Fruit fly (Drosophila melanogaster) whole organism, adult: ENCODE data around the gene CG13247.

Experiments
- CG11617 ChIP-seq: fragments of 200-800 bp; sonication (Bioruptor generic); optimal IDR thresholded peaks from 2 replicates; lab custom pipeline; 2017; ENCODE audit warnings: mild to moderate bottlenecking, missing biosample characterization, missing genetic modification reagents, missing genetic modification characterization
- CG12768 ChIP-seq: fragments of 200-800 bp; sonication (Bioruptor generic); optimal IDR thresholded peaks from 2 replicates; lab custom pipeline; 2017; ENCODE audit warnings: missing biosample characterization, missing genetic modification characterization, mild to moderate bottlenecking, moderate library complexity, missing genetic modification reagents
- CG14711 ChIP-seq: fragments of 200-800 bp; sonication (Bioruptor generic); optimal IDR thresholded peaks from 2 replicates; lab custom pipeline; 2018; ENCODE audit warnings: missing biosample characterization, mild to moderate bottlenecking, missing genetic modification characterization, moderate library complexity
- CG1620 ChIP-seq: fragments of 200-800 bp; sonication (Bioruptor generic); optimal IDR thresholded peaks from 2 replicates; lab custom pipeline; 2016; ENCODE audit warnings: missing biosample characterization, missing genetic modification characterization
- CG33017 ChIP-seq: fragments of 200-800 bp; sonication (Bioruptor generic); optimal IDR thresholded peaks from 2 replicates; lab custom pipeline; 2018; ENCODE audit warnings: missing biosample characterization, mild to moderate bottlenecking, missing genetic modification characterization, moderate library complexity
- CG5204 ChIP-seq: fragments of 200-800 bp; sonication (Bioruptor generic); optimal IDR thresholded peaks from 2 replicates; lab custom pipeline; 2016; ENCODE audit warnings: missing biosample characterization, missing genetic modification characterization
- CG7045 ChIP-seq: fragments of 200-800 bp; sonication (Bioruptor generic); optimal IDR thresholded peaks from 2 replicates; lab custom pipeline; 2017; ENCODE audit warnings: missing biosample characterization, mild to moderate bottlenecking, missing genetic modification characterization
- CG7101 ChIP-seq: fragments of 200-800 bp; sonication (Bioruptor generic); optimal IDR thresholded peaks from 2 replicates; lab custom pipeline; 2018; ENCODE audit warnings: missing biosample characterization, mild to moderate bottlenecking, missing genetic modification characterization, moderate library complexity
- Clk ChIP-seq: fragments of 200-800 bp; sonication (Bioruptor generic); optimal IDR thresholded peaks from 2 replicates; lab custom pipeline; 2017; ENCODE audit warnings: missing biosample characterization, missing genetic modification characterization
- Crg-1 ChIP-seq: fragments of 200-800 bp; sonication (Bioruptor generic); optimal IDR thresholded peaks from 2 replicates; lab custom pipeline; 2016; ENCODE audit warnings: missing biosample characterization, missing genetic modification characterization
- Hr96 ChIP-seq: fragments of 200-800 bp; sonication (Bioruptor generic); optimal IDR thresholded peaks from 2 replicates; lab custom pipeline; 2016; ENCODE audit warnings: missing biosample characterization, missing genetic modification characterization
- Mnt ChIP-seq: fragments of 200-800 bp; sonication (Bioruptor generic); optimal IDR thresholded peaks from 2 replicates; lab custom pipeline; 2016; ENCODE audit warnings: missing biosample characterization, mild to moderate bottlenecking, missing genetic modification characterization
- bab1 ChIP-seq: fragments of 200-800 bp; sonication (Bioruptor generic); optimal IDR thresholded peaks from 3 replicates; lab custom pipeline; 2019; ENCODE audit warnings: missing biosample characterization, mild to moderate bottlenecking, missing genetic modification characterization, moderate library complexity
- cic ChIP-seq: fragments of 200-800 bp; sonication (Bioruptor generic); optimal IDR thresholded peaks from 2 replicates; lab custom pipeline; 2017; ENCODE audit warnings: missing biosample characterization, mild to moderate bottlenecking, missing genetic modification characterization, moderate library complexity
- cnc ChIP-seq, 2 experiments: fragments of >200 bp; optimal IDR thresholded peaks; 2 replicates each; lab custom pipeline; 2017
- kay ChIP-seq: fragments of 200-800 bp; sonication (Bioruptor generic); peaks from one replicate; lab custom pipeline; 2016; ENCODE audit warnings: missing biosample characterization, missing genetic modification characterization, borderline replicate concordance
- ovo ChIP-seq: fragments of 200-800 bp; sonication (Bioruptor generic); optimal IDR thresholded peaks from 2 replicates; lab custom pipeline; 2016; ENCODE audit warnings: missing biosample characterization, missing genetic modification characterization
- pad ChIP-seq: fragments of 200-800 bp; sonication (Bioruptor generic); optimal IDR thresholded peaks from 3 replicates; lab custom pipeline; 2017; ENCODE audit warnings: missing biosample characterization, missing genetic modification characterization, mild to moderate bottlenecking, moderate library complexity, missing genetic modification reagents
- tj ChIP-seq: fragments of 200-800 bp; sonication (Bioruptor generic); optimal IDR thresholded peaks from 3 replicates; lab custom pipeline; 2017; ENCODE audit warnings: missing biosample characterization, mild to moderate bottlenecking, missing genetic modification characterization, moderate library complexity
- toe ChIP-seq: fragments of 200-800 bp; sonication (Bioruptor generic); optimal IDR thresholded peaks from 2 replicates; lab custom pipeline; 2016; ENCODE audit warnings: missing biosample characterization, missing genetic modification characterization

The CG13247 gene

DNA sequence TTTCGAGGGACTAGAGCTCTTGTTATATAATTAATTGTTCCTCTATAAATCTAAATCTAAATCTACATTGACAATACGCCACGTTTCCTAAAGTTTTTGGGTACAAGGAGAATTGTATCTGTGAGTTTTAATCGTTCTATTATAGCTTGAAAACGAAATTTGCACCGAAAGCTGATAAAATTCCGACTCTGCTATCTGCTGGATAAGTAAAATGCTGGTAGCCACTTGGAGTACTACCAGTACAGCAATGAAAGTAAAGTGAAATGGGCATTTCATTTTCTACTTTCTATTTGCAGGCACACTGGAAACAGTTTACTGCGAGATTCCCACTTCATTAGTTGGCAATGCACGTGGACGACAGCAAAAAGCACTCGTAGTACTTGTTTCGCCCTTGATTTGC, 17.0 kb upstream of the CG13247 start, which contains the start of gene CG5618:
Gene CG5618 (plus strand): TSS at position 301 of the 400 bp plus-strand sequence.
- TF ChIP-seq Mnt (GFP tag; lab: Kevin White, UChicago) = no peak
- TF ChIP-seq toe = no peak

DNA sequence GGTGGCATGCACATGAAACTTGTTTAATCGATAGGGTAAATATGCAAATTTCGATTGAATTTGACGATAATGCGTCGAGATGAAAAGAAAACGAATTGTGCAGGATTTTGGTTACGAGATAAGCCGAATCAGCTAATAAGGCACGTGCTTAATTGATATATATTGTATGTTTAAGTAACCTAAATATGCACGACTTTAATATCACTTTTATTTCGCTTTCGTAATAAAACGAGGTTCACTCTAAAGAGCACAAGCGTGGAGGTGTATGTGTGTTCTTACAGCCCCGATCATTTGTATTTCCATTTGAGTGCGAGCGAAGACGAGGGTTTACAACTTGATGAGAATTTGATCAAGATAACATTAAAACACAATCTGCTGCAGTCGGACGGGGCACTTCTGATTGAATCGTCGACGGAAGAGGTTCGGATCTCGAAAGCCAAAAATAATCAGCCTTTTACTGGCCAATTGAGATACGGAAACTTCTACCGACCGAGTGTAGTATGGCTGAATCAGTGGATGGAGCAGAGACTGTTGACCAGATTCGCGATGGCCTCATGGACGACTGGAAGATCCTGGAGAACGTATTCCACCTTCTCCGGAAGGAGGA, 16.3 kb upstream of the CG13247 start:
- TF ChIP-seq Crg-1 (no peak), tj (GFP tag; lab: Kevin White, UChicago) (peak; percentile 10), CG1620 (no peak), cic (GFP tag; lab: Kevin White, UChicago) (peak; percentile 81), Mnt (GFP tag; lab: Kevin White, UChicago) (peak; percentile 30), CG5204 (GFP tag; lab: Kevin White, UChicago) (no peak), CG12768 (GFP tag; lab: Kevin White, UChicago) (peak; percentile 9), pad (GFP tag; lab: Kevin White, UChicago) (peak; percentile 19), ovo (GFP tag; lab: Kevin White, UChicago) (no peak), CG7101 (tag; lab: Kevin White, UChicago) (peak; percentile 79), CG11617 (GFP tag; lab: Kevin White, UChicago) (peak; percentile 43), CG33017 (peak; percentile 68), toe (no peak), Hr96 (GFP tag; lab: Kevin White, UChicago) (no peak), cnc (optimal IDR thresholded peaks at IDR 0.05; lab: Kevin White, UChicago) (no peak), CG7045 (peak; percentile 54), kay (GFP tag; lab: Kevin White, UChicago) (peak; percentile 83), CG14711 (tag; lab: Kevin White, UChicago) (peak; percentile 12)

DNA sequence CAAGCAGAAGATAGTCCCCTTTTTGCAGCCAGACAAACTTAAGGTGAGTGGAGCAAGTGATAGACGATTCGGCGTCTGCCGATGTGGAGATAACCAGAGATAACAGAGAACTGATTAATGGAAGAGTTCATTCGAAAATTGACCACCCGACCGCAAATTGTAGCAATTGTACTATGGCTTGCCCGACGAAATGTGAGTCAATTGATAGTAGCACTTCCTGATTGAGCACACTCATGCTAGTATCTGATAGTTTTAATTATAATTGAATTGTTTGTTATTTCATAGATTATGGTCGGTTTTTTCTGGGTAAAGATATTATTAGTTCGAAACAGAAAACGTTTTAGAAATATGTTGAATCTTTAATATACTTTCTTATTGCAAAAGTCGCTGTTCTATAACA, 15.8 kb upstream of the CG13247 start:
- TF ChIP-seq ovo (GFP tag; lab: Kevin White, UChicago) (no peak), CG5204 (GFP tag; lab: Kevin White, UChicago) (no peak), cic (GFP tag; lab: Kevin White, UChicago) (no peak), CG12768 (GFP tag; lab: Kevin White, UChicago) (no peak), Clk (no peak), Hr96 (GFP tag; lab: Kevin White, UChicago) (no peak), kay (GFP tag; lab: Kevin White, UChicago) (no peak), pad (GFP tag; lab: Kevin White, UChicago) (no peak)

DNA sequence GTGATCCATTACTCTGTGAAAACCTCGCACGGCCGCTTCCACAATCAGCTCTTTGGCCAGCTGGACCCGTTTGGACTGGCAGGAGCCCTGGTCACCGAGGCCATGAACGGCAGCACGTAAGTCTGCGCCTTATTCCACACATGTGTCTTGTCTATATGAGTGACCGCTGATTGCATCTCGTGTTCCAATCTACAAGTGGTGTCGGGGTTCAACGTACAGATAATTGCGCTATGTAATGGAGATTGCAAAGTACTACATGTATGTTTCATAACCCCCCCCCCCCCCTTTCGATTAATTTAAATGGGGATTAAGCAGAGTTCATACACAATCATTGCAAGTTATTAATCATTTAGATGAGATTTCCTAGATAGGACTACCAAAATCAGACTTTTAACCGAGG, 15.2 kb upstream of the CG13247 start:
- TF ChIP-seq cnc (optimal IDR thresholded peaks at IDR 0.05; lab: Kevin White, UChicago) = no peak
- no peak for TF ChIP-seq cic (GFP tag; lab: Kevin White, UChicago)
- TF ChIP-seq tj (GFP tag; lab: Kevin White, UChicago) = no peak
- no peak for TF ChIP-seq Hr96 (GFP tag; lab: Kevin White, UChicago)
- TF ChIP-seq Mnt (GFP tag; lab: Kevin White, UChicago) = no peak
- TF ChIP-seq CG12768 (GFP tag; lab: Kevin White, UChicago) = no peak
- no peak for TF ChIP-seq CG33017
- no peak for TF ChIP-seq CG7045
- TF ChIP-seq CG7101 (tag; lab: Kevin White, UChicago) = no peak
- TF ChIP-seq Crg-1 = no peak
- TF ChIP-seq pad (GFP tag; lab: Kevin White, UChicago) = no peak
- TF ChIP-seq CG14711 (tag; lab: Kevin White, UChicago) = no peak

DNA sequence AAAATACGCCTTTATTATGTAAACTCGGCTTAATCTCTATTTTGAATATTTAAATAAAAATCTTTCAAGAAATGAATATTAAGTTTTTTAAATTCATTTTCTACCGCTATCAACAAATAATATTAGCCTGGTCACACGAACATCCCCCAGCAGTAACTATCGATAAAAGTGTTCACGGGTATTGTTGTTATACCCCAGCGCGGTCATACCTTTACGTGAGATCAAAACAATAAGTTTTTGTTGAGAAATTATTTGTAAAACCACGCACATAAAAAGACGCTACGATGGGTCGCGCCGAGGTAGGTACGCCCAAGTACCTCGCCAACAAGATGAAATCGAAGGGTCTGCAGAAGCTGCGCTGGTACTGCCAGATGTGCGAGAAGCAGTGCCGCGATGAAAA, 13.5 kb upstream of the CG13247 start, which contains the start of gene kin17:
Gene kin17 (plus strand): TSS at position 195 of the 400 bp plus-strand sequence.
- TF ChIP-seq tj (GFP tag; lab: Kevin White, UChicago) (no peak), bab1 (peak; percentile 41)

DNA sequence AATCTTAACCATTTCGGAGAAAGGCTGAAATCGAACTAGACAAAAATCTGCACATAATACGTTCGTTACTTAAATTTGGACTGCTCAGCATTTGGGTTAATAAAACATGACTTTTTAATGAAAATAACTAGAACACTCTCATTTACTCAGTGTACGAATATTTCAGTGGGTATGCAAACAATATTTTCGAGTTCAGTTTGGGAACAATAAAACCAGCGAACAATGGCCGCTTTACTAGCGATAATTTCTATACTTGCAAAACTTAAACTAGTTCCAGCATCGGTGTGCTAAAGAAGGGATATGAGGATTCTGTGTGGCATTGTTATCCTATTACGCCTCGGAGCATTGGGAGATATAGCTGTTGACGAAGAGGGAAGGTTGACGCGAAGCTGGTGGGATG, 11.9 kb upstream of the CG13247 start, which contains the start of gene CG5665:
Gene CG5665 (plus strand): TSS at position 301 of the 400 bp plus-strand sequence.
- no peak for TF ChIP-seq Clk
- no peak for TF ChIP-seq Mnt (GFP tag; lab: Kevin White, UChicago)
- no peak for TF ChIP-seq CG1620
- TF ChIP-seq toe = no peak
- TF ChIP-seq CG33017 = no peak
- TF ChIP-seq CG11617 (GFP tag; lab: Kevin White, UChicago) = no peak
- no peak for TF ChIP-seq CG14711 (tag; lab: Kevin White, UChicago)
- TF ChIP-seq Hr96 (GFP tag; lab: Kevin White, UChicago) = no peak
- TF ChIP-seq ovo (GFP tag; lab: Kevin White, UChicago) = no peak
- no peak for TF ChIP-seq CG7101 (tag; lab: Kevin White, UChicago)
- TF ChIP-seq cic (GFP tag; lab: Kevin White, UChicago) = no peak
- no peak for TF ChIP-seq cnc (optimal IDR thresholded peaks at IDR 0.05; lab: Kevin White, UChicago)
- TF ChIP-seq Crg-1 = no peak

DNA sequence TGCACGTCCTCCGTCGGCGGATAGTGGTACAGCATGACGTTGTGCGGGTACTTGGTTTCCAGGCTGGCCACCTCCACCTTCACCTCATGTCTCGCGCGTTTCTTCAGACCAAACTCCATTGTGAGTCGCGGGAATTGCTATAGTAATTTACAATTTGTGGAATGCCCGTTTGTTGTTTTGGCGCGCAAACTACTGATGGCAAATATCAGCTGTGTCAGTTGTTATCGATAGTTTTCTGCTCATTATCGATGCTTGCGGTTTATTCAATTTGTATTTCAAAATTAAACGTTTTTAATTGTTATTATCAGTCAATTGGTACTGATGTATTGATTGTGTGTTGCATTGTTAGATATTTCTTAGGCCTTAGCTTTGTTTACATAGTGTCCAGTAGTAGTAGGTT, 8.7 kb upstream of the CG13247 start, which contains the start of gene Prim2:
Gene Prim2 (minus strand): TSS at position 197 of the 400 bp plus-strand sequence.
- TF ChIP-seq bab1 (peak; percentile 30), CG7101 (tag; lab: Kevin White, UChicago) (no peak)
